Worm (Caenorhabditis elegans): ENCODE measurements around the gene dyf-19.

- no peak for TF ChIP-seq che-1 (tag; optimal IDR thresholded peaks at IDR 0.05)
- TF ChIP-seq pha-2 (tag; optimal IDR thresholded peaks at IDR 0.05) = no peak
- TF ChIP-seq dve-1 (tag; optimal IDR thresholded peaks at IDR 0.05) = no peak
- TF ChIP-seq tbx-2 (tag; optimal IDR thresholded peaks at IDR 0.05) = no peak
- TF ChIP-seq F13H6.1 (tag; optimal IDR thresholded peaks at IDR 0.05) = no peak
- no peak for TF ChIP-seq ttx-3 (tag; optimal IDR thresholded peaks at IDR 0.05)
Observed at ce11 chrV:19624749-19625148, at the start of gene dyf-19.

All from whole organism, late embryonic.